Fruit fly (Drosophila melanogaster): ENCODE results near the gene mtDNA-helicase.

Gene mtDNA-helicase

DNA sequence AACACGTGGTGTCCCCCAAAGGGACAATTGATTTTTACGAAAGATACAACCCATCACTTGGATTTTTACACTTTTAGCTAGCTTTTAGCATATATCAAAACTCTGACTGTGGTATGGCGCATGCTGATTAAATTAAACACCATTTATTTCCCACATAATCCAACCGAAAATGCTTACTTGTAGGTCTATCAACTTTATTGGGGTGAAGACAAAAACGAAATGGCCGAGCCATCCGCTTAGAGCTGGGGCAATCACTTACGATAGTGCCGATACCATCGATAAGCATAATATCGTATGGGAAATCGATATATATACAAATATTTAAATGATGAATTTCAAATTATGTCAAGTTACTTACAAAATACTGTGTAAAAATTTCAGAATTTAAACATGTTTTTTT is 4.0 kb upstream of the mtDNA-helicase start, which contains the start of gene RpS2 (continued):
- TF ChIP-seq Abd-B (GFP tag; optimal IDR thresholded peaks at IDR 0.05), result no peak
- no peak for TF ChIP-seq ewg (GFP tag; optimal IDR thresholded peaks at IDR 0.05)
- TF ChIP-seq CG8924 (tag; optimal IDR thresholded peaks at IDR 0.05), result peak; percentile 29
- peak; percentile 13 for TF ChIP-seq Jarid2 (GFP tag; optimal IDR thresholded peaks at IDR 0.05)
- peak; percentile 24 for TF ChIP-seq CG3407 (GFP tag; optimal IDR thresholded peaks at IDR 0.05)
- TF ChIP-seq grau (tag; optimal IDR thresholded peaks at IDR 0.05), result no peak
- peak; percentile 32 for TF ChIP-seq her (GFP tag; optimal IDR thresholded peaks at IDR 0.05)
- TF ChIP-seq sr (GFP tag; IDR thresholded peaks at IDR 0.05), result peak; percentile 22; the same call in 1 of the 3 replicates
- peak; percentile 99 for TF ChIP-seq knrl (GFP tag; IDR thresholded peaks at IDR 0.05; ENCODE audit: partially characterized antibody)
- TF ChIP-seq seq (GFP tag; IDR thresholded peaks at IDR 0.05), result peak; percentile 27; the same call in 1 of the 2 replicates
- TF ChIP-seq Oli (tag; optimal IDR thresholded peaks at IDR 0.05), result no peak
- no peak for TF ChIP-seq Antp (GFP tag; optimal IDR thresholded peaks at IDR 0.05)
- TF ChIP-seq CG11398 (GFP tag; optimal IDR thresholded peaks at IDR 0.05), result peak; percentile 21
- TF ChIP-seq Drgx (GFP tag; IDR thresholded peaks at IDR 0.05), result no peak
- no peak for TF ChIP-seq CG12071 (GFP tag; optimal IDR thresholded peaks at IDR 0.05)
- TF ChIP-seq hkb (optimal IDR thresholded peaks at IDR 0.05), result no peak
- TF ChIP-seq hkb (GFP tag; IDR thresholded peaks at IDR 0.05), result peak; percentile 22; the same call in 1 of the 2 replicates
- no peak for TF ChIP-seq Ada2b (GFP tag; IDR thresholded peaks at IDR 0.05)
- peak; percentile 68 for TF ChIP-seq lab (GFP tag; optimal IDR thresholded peaks at IDR 0.05)
- TF ChIP-seq CG15479 (GFP tag; optimal IDR thresholded peaks at IDR 0.05), result no peak
- TF ChIP-seq CG15601 (tag; optimal IDR thresholded peaks at IDR 0.05), result peak; percentile 8
- TF ChIP-seq gcm2 (GFP tag; optimal IDR thresholded peaks at IDR 0.05), result no peak
- TF ChIP-seq Kr (GFP tag; optimal IDR thresholded peaks at IDR 0.05), result no peak
- no peak for TF ChIP-seq pita (GFP tag; optimal IDR thresholded peaks at IDR 0.05)
- TF ChIP-seq Pdp1 (GFP tag; optimal IDR thresholded peaks at IDR 0.05), result peak in 1 of 2 experiments; percentile 56
- TF ChIP-seq Dref (GFP tag; IDR thresholded peaks at IDR 0.05), result peak; percentile 96
- no peak for TF ChIP-seq CG4360 (GFP tag; IDR thresholded peaks at IDR 0.05)
- no peak for TF ChIP-seq CG31224 (GFP tag; IDR thresholded peaks at IDR 0.05)
- TF ChIP-seq Dp (GFP tag; optimal IDR thresholded peaks at IDR 0.05), result peak; percentile 68
- TF ChIP-seq Aef1 (GFP tag; IDR thresholded peaks at IDR 0.05), result no peak
- no peak for TF ChIP-seq Ptx1 (GFP tag; IDR thresholded peaks at IDR 0.05)
- TF ChIP-seq Sin3A (optimal IDR thresholded peaks at IDR 0.05), result peak; percentile 10
- no peak for TF ChIP-seq CG3726 (GFP tag; IDR thresholded peaks at IDR 0.05)
- peak; percentile 23 for TF ChIP-seq Sox100B (GFP tag; optimal IDR thresholded peaks at IDR 0.05)
- TF ChIP-seq pros (GFP tag; optimal IDR thresholded peaks at IDR 0.05), result no peak
- no peak for TF ChIP-seq shn (GFP tag; optimal IDR thresholded peaks at IDR 0.05)
- TF ChIP-seq ems (GFP tag; optimal IDR thresholded peaks at IDR 0.05), result no peak
- no peak for TF ChIP-seq croc (GFP tag; conservative IDR thresholded peaks at IDR 0.05)
- peak; percentile 57 for TF ChIP-seq CG14710 (tag; optimal IDR thresholded peaks at IDR 0.05)
- TF ChIP-seq en (GFP tag; optimal IDR thresholded peaks at IDR 0.05), result no peak
- no peak for TF ChIP-seq CG12942 (GFP tag; optimal IDR thresholded peaks at IDR 0.05)
- peak; percentile 33 for TF ChIP-seq CG13624 (GFP tag; optimal IDR thresholded peaks at IDR 0.05)
- TF ChIP-seq CG4404 (GFP tag; IDR thresholded peaks at IDR 0.05), result no peak
- TF ChIP-seq chif (GFP tag; optimal IDR thresholded peaks at IDR 0.05), result peak in 1 of 2 experiments; percentile 24
- TF ChIP-seq chinmo (GFP tag; IDR thresholded peaks at IDR 0.05; ENCODE audit: partially characterized antibody), result peak; percentile 98
- TF ChIP-seq NFAT (GFP tag; IDR thresholded peaks at IDR 0.05), result peak; percentile 36
- TF ChIP-seq HLH54F (GFP tag; optimal IDR thresholded peaks at IDR 0.05), result peak; percentile 13
- peak; percentile 38 for TF ChIP-seq kni (GFP tag; optimal IDR thresholded peaks at IDR 0.05)
- TF ChIP-seq CG8359 (GFP tag; optimal IDR thresholded peaks at IDR 0.05; ENCODE audit: borderline replicate concordance), result no peak
- no peak for TF ChIP-seq psq (GFP tag; optimal IDR thresholded peaks at IDR 0.05)
- peak; percentile 66 for TF ChIP-seq stwl (tag; optimal IDR thresholded peaks at IDR 0.05)

All from whole organism, embryonic.